Worm (Caenorhabditis elegans) whole organism, L4 larva: ENCODE data around the gene C14E2.7.
A peak's percentile ranks its signal among the peaks of the same experiment; 100 is the strongest.

Experiments
- F37D6.2 ChIP-seq: sonication (generic microtip); optimal IDR thresholded peaks from 2 replicates; lab custom pipeline; 2016; ENCODE audit warnings: mild to moderate bottlenecking, missing genetic modification characterization, missing compliant biosample characterization
- F49E8.2 ChIP-seq: sonication (generic microtip); optimal IDR thresholded peaks from 2 replicates; lab custom pipeline; 2016; ENCODE audit warnings: missing compliant biosample characterization, mild to moderate bottlenecking, missing genetic modification characterization, borderline replicate concordance
- T26A8.4 ChIP-seq: fragments of 200-800 bp; sonication (Bioruptor generic); IDR thresholded peaks from 2 replicates; pipeline ENCODE4 v1.3.6; 2022; ENCODE audit warnings: missing genetic modification characterization, missing compliant biosample characterization
- Y5F2A.4 ChIP-seq: fragments of 200-800 bp; sonication (Bioruptor generic); optimal IDR thresholded peaks from 2 replicates; lab custom pipeline; 2018; ENCODE audit warnings: mild to moderate bottlenecking, missing genetic modification characterization, missing compliant biosample characterization
- Y75B8A.6 ChIP-seq: fragments of 200-800 bp; sonication (Bioruptor generic); IDR thresholded peaks from 2 replicates; pipeline ENCODE4 v1.3.6; 2022; ENCODE audit warnings: missing genetic modification reagents, missing genetic modification characterization, missing compliant biosample characterization
- ZK337.2 ChIP-seq: fragments of 200-800 bp; sonication (Bioruptor generic); IDR thresholded peaks from 2 replicates; pipeline ENCODE4 v1.3.6; 2022; ENCODE audit warnings: missing genetic modification reagents, missing genetic modification characterization, missing compliant biosample characterization
- ceh-28 ChIP-seq: fragments of 150-350 bp; optimal IDR thresholded peaks from 2 replicates; lab custom pipeline; 2014; ENCODE audit warnings: missing biosample characterization, missing genetic modification reagents, missing genetic modification characterization
- ceh-32 ChIP-seq: sonication (generic microtip); optimal IDR thresholded peaks from 2 replicates; lab custom pipeline; 2016; ENCODE audit warnings: mild to moderate bottlenecking, missing genetic modification characterization, missing compliant biosample characterization; ENCODE audit not compliant: poor library complexity
- ceh-44 ChIP-seq: fragments of 200-800 bp; sonication (Bioruptor generic); IDR thresholded peaks from 2 replicates; pipeline ENCODE4 v1.3.6; 2022; ENCODE audit warnings: missing genetic modification reagents, missing genetic modification characterization, missing compliant biosample characterization
- ces-1 ChIP-seq: fragments of 150-350 bp; sonication (generic microtip); optimal IDR thresholded peaks from 4 replicates; lab custom pipeline; 2014; ENCODE audit warnings: missing biosample characterization, missing genetic modification reagents, missing genetic modification characterization
- cey-2 ChIP-seq: sonication (generic microtip); optimal IDR thresholded peaks from 3 replicates; lab custom pipeline; 2017; ENCODE audit warnings: missing genetic modification characterization, mild to moderate bottlenecking, missing compliant biosample characterization, antibody characterized with exemption, borderline replicate concordance; ENCODE audit not compliant: insufficient read depth
- daf-16 ChIP-seq, 3 experiments: sonication (generic microtip); optimal IDR thresholded peaks; 2 replicates each; lab custom pipeline; 2016 to 2017; ENCODE audit warnings: missing genetic modification characterization in 3 of 3, missing genetic modification reagents in 3 of 3, mild to moderate bottlenecking in 2 of 3, missing compliant biosample characterization in 2 of 3, missing biosample characterization in 1 of 3, moderate library complexity in 1 of 3
- dpl-1 ChIP-seq: fragments of 150-350 bp; optimal IDR thresholded peaks from 2 replicates; lab custom pipeline; 2014; ENCODE audit warnings: missing biosample characterization, missing genetic modification reagents, missing genetic modification characterization
- duxl-1 ChIP-seq: sonication (generic microtip); optimal IDR thresholded peaks from 2 replicates; lab custom pipeline; 2016; ENCODE audit warnings: mild to moderate bottlenecking, missing genetic modification characterization, moderate library complexity, missing compliant biosample characterization; ENCODE audit not compliant: poor library complexity
- egl-27 ChIP-seq: sonication (generic microtip); optimal IDR thresholded peaks from 3 replicates; lab custom pipeline; 2017; ENCODE audit warnings: missing biosample characterization, missing genetic modification reagents, missing genetic modification characterization
- hlh-11 ChIP-seq: fragments of 200-800 bp; sonication (Bioruptor generic); optimal IDR thresholded peaks from 2 replicates; lab custom pipeline; 2018; ENCODE audit warnings: mild to moderate bottlenecking, missing genetic modification characterization, missing compliant biosample characterization
- hlh-30 ChIP-seq: sonication (generic microtip); optimal IDR thresholded peaks from 2 replicates; lab custom pipeline; 2017; ENCODE audit warnings: antibody characterized with exemption, mild to moderate bottlenecking, missing genetic modification characterization, missing compliant biosample characterization; ENCODE audit not compliant: insufficient read depth
- lin-13 ChIP-seq: fragments of 150-350 bp; optimal IDR thresholded peaks from 2 replicates; lab custom pipeline; 2014; ENCODE audit warnings: missing biosample characterization, missing genetic modification reagents, missing genetic modification characterization
- lin-29 ChIP-seq: fragments of 200-800 bp; sonication (Bioruptor generic); IDR thresholded peaks from 2 replicates; pipeline ENCODE4 v1.3.6; 2022; ENCODE audit warnings: missing genetic modification reagents, missing genetic modification characterization, missing compliant biosample characterization
- mdl-1 ChIP-seq, 2 experiments: fragments of 150-350 bp in 1 of 2; sonication (generic microtip) in 1 of 2; optimal IDR thresholded peaks; 2 replicates each; lab custom pipeline; 2014 to 2017; ENCODE audit warnings: missing biosample characterization in 2 of 2, missing genetic modification characterization in 2 of 2
- mep-1 ChIP-seq: fragments of 150-350 bp; sonication (generic microtip); optimal IDR thresholded peaks from 3 replicates; lab custom pipeline; 2014; ENCODE audit warnings: missing biosample characterization, missing genetic modification characterization
- mes-2 ChIP-seq: sonication (generic microtip); optimal IDR thresholded peaks from 2 replicates; lab custom pipeline; 2016; ENCODE audit warnings: missing genotype, mild to moderate bottlenecking, missing genetic modification characterization, missing compliant biosample characterization; ENCODE audit not compliant: poor library complexity, severe bottlenecking
- nhr-111 ChIP-seq: fragments of 200-800 bp; sonication (Bioruptor generic); optimal IDR thresholded peaks from 2 replicates; lab custom pipeline; 2018; ENCODE audit warnings: mild to moderate bottlenecking, missing genetic modification characterization, missing compliant biosample characterization
- nhr-25 ChIP-seq: sonication (generic microtip); optimal IDR thresholded peaks from 2 replicates; lab custom pipeline; 2017; ENCODE audit warnings: missing genetic modification characterization, mild to moderate bottlenecking, missing compliant biosample characterization, antibody characterized with exemption, moderate library complexity, borderline replicate concordance; ENCODE audit not compliant: insufficient read depth
- nhr-41 ChIP-seq: fragments of 200-800 bp; sonication (Bioruptor generic); IDR thresholded peaks from 2 replicates; pipeline ENCODE4 v1.3.6; 2022; ENCODE audit warnings: missing genetic modification reagents, missing genetic modification characterization, missing compliant biosample characterization
- nhr-6 ChIP-seq: fragments of 150-350 bp; optimal IDR thresholded peaks from 2 replicates; lab custom pipeline; 2014; ENCODE audit warnings: missing biosample characterization, missing genetic modification characterization
- saeg-2 ChIP-seq: fragments of 200-800 bp; sonication (Bioruptor generic); IDR thresholded peaks from 2 replicates; pipeline ENCODE4 v1.3.6; 2022; ENCODE audit warnings: missing genetic modification reagents, missing genetic modification characterization, missing compliant biosample characterization
- sdz-12 ChIP-seq: fragments of 200-800 bp; sonication (Bioruptor generic); optimal IDR thresholded peaks from 2 replicates; lab custom pipeline; 2018; ENCODE audit warnings: mild to moderate bottlenecking, missing genetic modification characterization, missing compliant biosample characterization
- skn-1 ChIP-seq: fragments of 150-350 bp; optimal IDR thresholded peaks from 2 replicates; lab custom pipeline; 2014; ENCODE audit warnings: missing biosample characterization, missing genetic modification characterization
- tag-97 ChIP-seq: fragments of 200-800 bp; sonication (Bioruptor generic); IDR thresholded peaks from 2 replicates; pipeline ENCODE4 v1.3.6; 2022; ENCODE audit warnings: missing genetic modification characterization, missing compliant biosample characterization
- unc-130 ChIP-seq: sonication (generic microtip); optimal IDR thresholded peaks from 2 replicates; lab custom pipeline; 2016; ENCODE audit warnings: missing genetic modification reagents, missing genetic modification characterization, missing compliant biosample characterization
- unc-62 ChIP-seq, 3 experiments: fragments of 150-350 bp in 1 of 3; sonication (generic microtip); optimal IDR thresholded peaks in 2 of 3; peaks in 1 of 3; 1 replicate in 1 of 3; 2 replicates in 2 of 3; lab custom pipeline; 2014 to 2017; ENCODE audit warnings: missing biosample characterization in 3 of 3, missing genetic modification characterization in 3 of 3, missing genetic modification reagents in 3 of 3, missing genotype in 1 of 3
- zag-1 ChIP-seq: fragments of 150-350 bp; optimal IDR thresholded peaks from 2 replicates; lab custom pipeline; 2014; ENCODE audit warnings: missing biosample characterization, missing genetic modification characterization
- zip-2 ChIP-seq: fragments of 150-350 bp; optimal IDR thresholded peaks from 2 replicates; lab custom pipeline; 2014; ENCODE audit warnings: missing biosample characterization, missing genetic modification characterization
- ztf-11 ChIP-seq: fragments of 150-350 bp; optimal IDR thresholded peaks from 2 replicates; lab custom pipeline; 2014; ENCODE audit warnings: missing biosample characterization, missing genetic modification characterization

The C14E2.7 gene

DNA sequence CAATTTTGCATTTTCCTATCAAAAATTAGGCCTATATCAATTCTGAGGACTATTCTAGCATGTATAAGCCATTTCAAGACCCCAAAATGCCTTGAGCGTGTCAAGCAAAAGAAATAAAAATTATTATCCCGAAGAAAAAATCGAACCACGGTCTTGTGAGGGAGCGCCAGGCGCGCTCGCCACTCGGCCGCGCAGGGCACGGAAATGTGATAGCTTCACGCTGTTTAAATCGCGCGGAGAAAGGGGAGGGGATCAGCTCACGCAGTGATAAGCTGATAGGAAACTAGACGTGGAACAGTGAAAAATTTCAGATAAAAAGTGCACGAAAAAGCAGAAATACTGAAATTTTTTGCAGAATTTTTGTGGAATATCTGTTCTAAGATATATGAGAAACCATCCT lies 21.5 kb downstream of the C14E2.7 start (continued):
- TF ChIP-seq daf-16 (GFP tag; optimal IDR thresholded peaks at IDR 0.05; lab: Kevin White, UChicago) (peak; percentile 2 to 74), daf-16 (tag; optimal IDR thresholded peaks at IDR 0.05; lab: Kevin White, UChicago) (no peak), skn-1 (tag; lab: Kevin White, UChicago) (no peak), tag-97 (GFP tag; lab: Robert Waterston, UW) (no peak), unc-130 (GFP tag; lab: Kevin White, UChicago) (peak; percentile 54), cey-2 (tag; lab: Kevin White, UChicago) (no peak), hlh-30 (no peak), mdl-1 (tag; optimal IDR thresholded peaks at IDR 0.05; lab: Kevin White, UChicago) (no peak), nhr-25 (tag; lab: Kevin White, UChicago) (no peak), Y5F2A.4 (GFP tag; lab: Kevin White, UChicago) (peak; percentile 72), F49E8.2 (tag; lab: Kevin White, UChicago) (peak; percentile 23), Y75B8A.6 (GFP tag; lab: Robert Waterston, UW) (peak; percentile 75), egl-27 (tag; lab: Kevin White, UChicago) (no peak), ztf-11 (tag; lab: Kevin White, UChicago) (no peak), F37D6.2 (tag; lab: Kevin White, UChicago) (peak; percentile 23), ceh-44 (GFP tag; lab: Robert Waterston, UW) (peak; percentile 64; the same call in 1 of the 2 replicates), T26A8.4 (GFP tag; lab: Robert Waterston, UW) (peak; percentile 58; the same call in 1 of the 2 replicates), nhr-6 (tag; lab: Kevin White, UChicago) (no peak), ZK337.2 (0 out of 2 replicates have a peak, but pooled peaks have one; percentile 35), lin-29 (GFP tag; lab: Robert Waterston, UW) (no peak), sdz-12 (peak; percentile 76), zip-2 (tag; lab: Kevin White, UChicago) (peak; percentile 2), ceh-32 (no peak), mep-1 (no peak)

DNA sequence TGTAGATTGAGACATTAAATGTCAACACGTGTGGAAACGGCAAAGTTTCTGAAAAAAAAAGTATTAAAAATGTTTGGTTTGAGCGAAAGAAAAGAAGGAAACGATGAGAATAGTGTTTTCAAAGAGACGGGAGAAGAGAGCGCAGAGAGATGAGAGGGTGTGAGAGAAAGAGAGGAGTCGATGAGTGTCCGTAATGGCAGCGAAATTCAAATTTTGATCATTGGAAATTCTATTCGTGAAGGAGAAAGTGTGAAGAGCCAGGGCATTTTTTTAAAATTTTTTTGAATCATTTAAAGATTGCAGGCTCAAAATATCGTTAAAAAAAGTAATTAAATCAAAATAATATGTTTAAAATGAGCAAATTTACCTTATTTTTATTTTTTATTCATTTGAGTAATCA lies 29.3 kb downstream of the C14E2.7 start, which contains the start of gene T26C11.4:
T26C11.4 (minus strand) TSS at position 54 of the 400 bp plus-strand sequence.
- TF ChIP-seq Y5F2A.4 (GFP tag; lab: Kevin White, UChicago) = no peak
- peak; percentile 69 for TF ChIP-seq dpl-1
- TF ChIP-seq hlh-11 (tag; lab: Kevin White, UChicago) = peak; percentile 11
- TF ChIP-seq duxl-1 = peak; percentile 55
- TF ChIP-seq mes-2 (tag; lab: Kevin White, UChicago) = peak; percentile 59

DNA sequence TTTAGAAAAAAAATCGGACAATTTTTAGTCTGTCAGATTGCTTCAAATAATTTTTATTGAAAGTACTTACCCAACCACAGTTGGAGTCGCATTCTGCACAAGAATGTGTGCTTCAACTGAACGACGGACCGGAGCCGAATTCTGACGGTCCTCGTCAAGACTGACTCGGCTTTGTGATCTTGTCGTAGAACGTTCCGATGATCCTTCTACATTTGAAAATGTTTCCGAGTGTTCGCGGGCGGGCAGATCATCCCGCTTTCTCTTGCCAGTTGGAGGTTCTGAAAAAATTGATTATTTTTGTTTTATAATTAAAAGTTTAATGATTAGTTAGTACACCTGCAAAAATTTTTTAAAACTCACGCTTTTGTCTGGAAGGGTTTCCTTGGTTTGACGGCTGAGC lies 31.5 kb downstream of the C14E2.7 start:
- TF ChIP-seq lin-29 (GFP tag; lab: Robert Waterston, UW) (no peak), unc-62 (GFP tag; optimal IDR thresholded peaks at IDR 0.05 in 1 of 2; lab: Kevin White, UChicago) (peak in 1 of 2 experiments; percentile 98), unc-62 (tag; optimal IDR thresholded peaks at IDR 0.05; lab: Kevin White, UChicago) (no peak)

DNA sequence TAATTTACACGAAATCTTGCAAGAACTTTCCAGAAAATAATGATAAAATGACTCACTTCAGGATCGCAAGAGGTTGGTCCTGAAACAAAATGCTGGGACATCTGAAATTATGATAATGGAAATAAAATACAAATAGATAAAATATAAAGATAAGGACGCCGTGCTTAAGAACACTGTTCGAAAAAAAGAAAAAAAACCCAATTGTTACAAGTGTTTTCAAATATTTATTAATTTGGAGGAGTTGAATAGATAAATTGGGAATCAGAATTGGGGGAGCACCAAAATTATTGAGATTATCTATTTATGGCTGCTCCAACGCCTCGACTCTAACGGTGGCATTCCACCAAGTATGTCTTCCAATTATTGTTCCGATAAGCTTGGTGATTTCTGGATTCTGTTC lies 32.4 kb downstream of the C14E2.7 start, which contains the start of gene ceh-41:
ceh-41 (minus strand) TSS at position 101 of the 400 bp plus-strand sequence.
- TF ChIP-seq lin-13 (GFP tag; lab: Kevin White, UChicago) (no peak), skn-1 (tag; lab: Kevin White, UChicago) (no peak), saeg-2 (GFP tag; lab: Robert Waterston, UW) (no peak), ces-1 (no peak), zag-1 (tag; lab: Kevin White, UChicago) (no peak), ceh-28 (no peak), nhr-111 (GFP tag; lab: Kevin White, UChicago) (no peak), nhr-41 (GFP tag; lab: Robert Waterston, UW) (no peak), mes-2 (tag; lab: Kevin White, UChicago) (no peak), unc-62 (GFP tag; optimal IDR thresholded peaks at IDR 0.05 in 1 of 2; lab: Kevin White, UChicago) (no peak), unc-62 (tag; optimal IDR thresholded peaks at IDR 0.05; lab: Kevin White, UChicago) (no peak)
